Worm (Caenorhabditis elegans) whole organism, L4/young adult: ENCODE data around the gene fbxa-9.

Experiments
- dao-5 ChIP-seq: sonication (generic microtip); optimal IDR thresholded peaks from 2 replicates; lab custom pipeline; 2016; ENCODE audit warnings: missing genotype, missing genetic modification characterization, moderate library complexity, missing compliant biosample characterization
- him-1 ChIP-seq: sonication (generic microtip); optimal IDR thresholded peaks from 2 replicates; lab custom pipeline; 2016; ENCODE audit warnings: missing genotype, missing genetic modification reagents, missing genetic modification characterization, missing compliant biosample characterization

ce11 chrIII:2304867-2305266 is 38.4 kb downstream of the fbxa-9 start, which contains the start of gene Y54F10BM.9:
- no peak for TF ChIP-seq dao-5 (tag; lab: Kevin White, UChicago)
- TF ChIP-seq him-1 (tag; lab: Kevin White, UChicago): no peak
